Fruit fly (Drosophila melanogaster): Measurements from ENCODE around the gene bero.

The bero gene

dm6 chr2L:20840006-20840405 is 18.5 kb upstream of the bero start:
- TF ChIP-seq h (optimal IDR thresholded peaks at IDR 0.05) (no peak), insv (optimal IDR thresholded peaks at IDR 0.05) (no peak), Myc (optimal IDR thresholded peaks at IDR 0.05) (no peak), ttk (optimal IDR thresholded peaks at IDR 0.05) (no peak), psq (optimal IDR thresholded peaks at IDR 0.05) (no peak)

dm6 chr2L:20840462-20841038 is 17.9 kb upstream of the bero start, which contains the start of gene CG31676:
TSS of gene CG31676 (plus strand) at chr2L:20840750.
- no peak for TF ChIP-seq ttk (optimal IDR thresholded peaks at IDR 0.05)
- no peak for TF ChIP-seq Myc (optimal IDR thresholded peaks at IDR 0.05)
- TF ChIP-seq Sin3A (optimal IDR thresholded peaks at IDR 0.05): no peak
- no peak for TF ChIP-seq psq (optimal IDR thresholded peaks at IDR 0.05)
- no peak for TF ChIP-seq insv (optimal IDR thresholded peaks at IDR 0.05)

dm6 chr2L:20844381-20844780 is 14.1 kb upstream of the bero start:
- no peak for TF ChIP-seq psq (optimal IDR thresholded peaks at IDR 0.05)
- TF ChIP-seq h (optimal IDR thresholded peaks at IDR 0.05): no peak
- TF ChIP-seq Myc (optimal IDR thresholded peaks at IDR 0.05): no peak
- no peak for TF ChIP-seq Sin3A (optimal IDR thresholded peaks at IDR 0.05)
- no peak for TF ChIP-seq insv (optimal IDR thresholded peaks at IDR 0.05)
- TF ChIP-seq ttk (optimal IDR thresholded peaks at IDR 0.05): no peak

dm6 chr2L:20849000-20849399 is 9.5 kb upstream of the bero start, which contains the start of gene CG14402:
TSS of gene CG14402 (plus strand) at chr2L:20849300.
- TF ChIP-seq Myc (optimal IDR thresholded peaks at IDR 0.05): no peak
- TF ChIP-seq ttk (optimal IDR thresholded peaks at IDR 0.05): no peak
- no peak for TF ChIP-seq psq (optimal IDR thresholded peaks at IDR 0.05)
- no peak for TF ChIP-seq h (optimal IDR thresholded peaks at IDR 0.05)
- no peak for TF ChIP-seq insv (optimal IDR thresholded peaks at IDR 0.05)
- no peak for TF ChIP-seq Sin3A (optimal IDR thresholded peaks at IDR 0.05)

- TF ChIP-seq insv (optimal IDR thresholded peaks at IDR 0.05) (no peak), ttk (optimal IDR thresholded peaks at IDR 0.05) (no peak), h (optimal IDR thresholded peaks at IDR 0.05) (no peak), psq (optimal IDR thresholded peaks at IDR 0.05) (no peak), Sin3A (optimal IDR thresholded peaks at IDR 0.05) (no peak), Myc (optimal IDR thresholded peaks at IDR 0.05) (no peak)
Measured at dm6 chr2L:20851592-20851991, 6.9 kb upstream of the bero start.

- no peak for TF ChIP-seq insv (optimal IDR thresholded peaks at IDR 0.05)
- TF ChIP-seq psq (optimal IDR thresholded peaks at IDR 0.05): no peak
- TF ChIP-seq Myc (optimal IDR thresholded peaks at IDR 0.05): no peak
- no peak for TF ChIP-seq ttk (optimal IDR thresholded peaks at IDR 0.05)
- TF ChIP-seq h (optimal IDR thresholded peaks at IDR 0.05): no peak
- no peak for TF ChIP-seq Sin3A (optimal IDR thresholded peaks at IDR 0.05)
Measured at dm6 chr2L:20852092-20852628, 6.3 kb upstream of the bero start, which contains the start of gene twit. TSS of gene twit (plus strand) at chr2L:20852578.

- TF ChIP-seq h (optimal IDR thresholded peaks at IDR 0.05) (no peak), Sin3A (optimal IDR thresholded peaks at IDR 0.05) (no peak), insv (optimal IDR thresholded peaks at IDR 0.05) (no peak), Myc (optimal IDR thresholded peaks at IDR 0.05) (no peak), ttk (optimal IDR thresholded peaks at IDR 0.05) (no peak), psq (optimal IDR thresholded peaks at IDR 0.05) (no peak)
Measured at dm6 chr2L:20857791-20858190, 704 bp upstream of the bero start, which contains the start of gene CG14400. TSS of gene CG14400 (minus strand) at chr2L:20857891.

dm6 chr2L:20864764-20865265 is 6.3 kb downstream of the bero start, which contains the start of gene CG9338:
TSS of gene CG9338 (plus strand) at chr2L:20865215.
- no peak for TF ChIP-seq Myc (optimal IDR thresholded peaks at IDR 0.05)
- no peak for TF ChIP-seq ttk (optimal IDR thresholded peaks at IDR 0.05)
- no peak for TF ChIP-seq insv (optimal IDR thresholded peaks at IDR 0.05)
- no peak for TF ChIP-seq Sin3A (optimal IDR thresholded peaks at IDR 0.05)
- TF ChIP-seq h (optimal IDR thresholded peaks at IDR 0.05): no peak
- no peak for TF ChIP-seq psq (optimal IDR thresholded peaks at IDR 0.05)

- TF ChIP-seq Sin3A (optimal IDR thresholded peaks at IDR 0.05) (no peak), ttk (optimal IDR thresholded peaks at IDR 0.05) (no peak), insv (optimal IDR thresholded peaks at IDR 0.05) (no peak), Myc (optimal IDR thresholded peaks at IDR 0.05) (no peak), h (optimal IDR thresholded peaks at IDR 0.05) (no peak), psq (optimal IDR thresholded peaks at IDR 0.05) (no peak)
Measured at dm6 chr2L:20867381-20867780, 8.9 kb downstream of the bero start, which contains the start of gene CG31675. TSS of gene CG31675 (plus strand) at chr2L:20867755.

dm6 chr2L:20868921-20869320 is 10.4 kb downstream of the bero start:
- TF ChIP-seq ttk (optimal IDR thresholded peaks at IDR 0.05): no peak
- TF ChIP-seq psq (optimal IDR thresholded peaks at IDR 0.05): no peak
- no peak for TF ChIP-seq Myc (optimal IDR thresholded peaks at IDR 0.05)
- TF ChIP-seq h (optimal IDR thresholded peaks at IDR 0.05): no peak
- no peak for TF ChIP-seq Sin3A (optimal IDR thresholded peaks at IDR 0.05)
- no peak for TF ChIP-seq insv (optimal IDR thresholded peaks at IDR 0.05)

- TF ChIP-seq Myc (optimal IDR thresholded peaks at IDR 0.05) (no peak), insv (optimal IDR thresholded peaks at IDR 0.05) (no peak), h (optimal IDR thresholded peaks at IDR 0.05) (no peak)
Measured at dm6 chr2L:20869804-20870295, 11.4 kb downstream of the bero start, which contains the start of gene CG14401. TSS of gene CG14401 (plus strand) at chr2L:20869854.

dm6 chr2L:20874514-20874913 is 16.0 kb downstream of the bero start:
- no peak for TF ChIP-seq ttk (optimal IDR thresholded peaks at IDR 0.05)
- no peak for TF ChIP-seq Sin3A (optimal IDR thresholded peaks at IDR 0.05)
- TF ChIP-seq h (optimal IDR thresholded peaks at IDR 0.05): no peak
- TF ChIP-seq psq (optimal IDR thresholded peaks at IDR 0.05): no peak

Data from Kc167 (cell line).